Worm (Caenorhabditis elegans): Measurements from ENCODE around the gene T28C12.6.

Gene T28C12.6

DNA sequence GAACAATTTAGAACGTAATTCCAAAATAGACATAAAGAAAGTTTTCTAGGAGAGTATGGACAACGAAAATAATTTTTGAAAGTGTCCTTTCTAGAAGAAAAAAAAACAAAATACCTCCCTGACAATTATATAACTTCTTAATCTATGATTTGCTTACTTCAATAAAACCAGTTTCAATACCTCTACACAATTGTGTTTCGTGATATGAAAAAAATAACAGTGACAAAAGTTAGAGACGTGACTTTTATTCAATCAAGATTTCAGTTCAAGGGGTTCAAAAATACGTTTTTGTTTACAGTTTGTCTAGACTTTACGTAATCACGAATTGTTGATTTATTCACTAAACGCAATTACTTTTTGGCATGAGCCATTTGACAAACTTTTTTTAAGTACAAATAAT, 14.6 kb downstream of the T28C12.6 start:
- TF ChIP-seq scrt-1 (GFP tag; IDR thresholded peaks at IDR 0.05) (no peak), hmg-4 (GFP tag; optimal IDR thresholded peaks at IDR 0.05) (no peak), aly-1 (tag; optimal IDR thresholded peaks at IDR 0.05) (no peak), pes-1 (GFP tag; IDR thresholded peaks at IDR 0.05) (no peak), hnd-1 (tag; optimal IDR thresholded peaks at IDR 0.05) (no peak), tra-4 (tag; optimal IDR thresholded peaks at IDR 0.05) (no peak), ama-1 (optimal IDR thresholded peaks at IDR 0.05) (no peak), ceh-36 (tag; optimal IDR thresholded peaks at IDR 0.05) (no peak), ceh-13 (GFP tag; optimal IDR thresholded peaks at IDR 0.05) (no peak), sea-1 (GFP tag; conservative IDR thresholded peaks at IDR 0.05) (no peak), tbx-11 (GFP tag; IDR thresholded peaks at IDR 0.05) (no peak), tbx-37 (GFP tag; conservative IDR thresholded peaks at IDR 0.05) (no peak), B0310.2 (tag; optimal IDR thresholded peaks at IDR 0.05) (no peak), ets-7 (tag; optimal IDR thresholded peaks at IDR 0.05) (no peak), hmbx-1 (tag; optimal IDR thresholded peaks at IDR 0.05) (no peak), flt-1 (GFP tag; IDR thresholded peaks at IDR 0.05) (no peak), F13C5.2 (tag; optimal IDR thresholded peaks at IDR 0.05) (no peak)

- TF ChIP-seq scrt-1 (GFP tag; IDR thresholded peaks at IDR 0.05) (no peak), ceh-13 (GFP tag; optimal IDR thresholded peaks at IDR 0.05) (no peak), F13C5.2 (tag; optimal IDR thresholded peaks at IDR 0.05) (no peak), ama-1 (optimal IDR thresholded peaks at IDR 0.05) (no peak), tbx-11 (GFP tag; IDR thresholded peaks at IDR 0.05) (no peak), hmg-4 (GFP tag; optimal IDR thresholded peaks at IDR 0.05) (no peak), flt-1 (GFP tag; IDR thresholded peaks at IDR 0.05) (no peak), ets-7 (tag; optimal IDR thresholded peaks at IDR 0.05) (no peak), B0310.2 (tag; optimal IDR thresholded peaks at IDR 0.05) (no peak), ceh-36 (tag; optimal IDR thresholded peaks at IDR 0.05) (no peak), tbx-37 (GFP tag; conservative IDR thresholded peaks at IDR 0.05) (no peak), tra-4 (tag; optimal IDR thresholded peaks at IDR 0.05) (no peak), hmbx-1 (tag; optimal IDR thresholded peaks at IDR 0.05) (no peak), hnd-1 (tag; optimal IDR thresholded peaks at IDR 0.05) (no peak), sea-1 (GFP tag; conservative IDR thresholded peaks at IDR 0.05) (no peak), aly-1 (tag; optimal IDR thresholded peaks at IDR 0.05) (no peak), pes-1 (GFP tag; IDR thresholded peaks at IDR 0.05) (no peak)
Measured at ce11 chrV:6319358-6319757, 16.6 kb downstream of the T28C12.6 start.

ce11 chrV:6317928-6318327, 18.0 kb downstream of the T28C12.6 start:
- TF ChIP-seq aly-1 (tag; optimal IDR thresholded peaks at IDR 0.05): no peak
- no peak for TF ChIP-seq F13C5.2 (tag; optimal IDR thresholded peaks at IDR 0.05)
- no peak for TF ChIP-seq B0310.2 (tag; optimal IDR thresholded peaks at IDR 0.05)
- TF ChIP-seq ets-7 (tag; optimal IDR thresholded peaks at IDR 0.05): no peak
- TF ChIP-seq ceh-13 (GFP tag; optimal IDR thresholded peaks at IDR 0.05): no peak
- TF ChIP-seq ama-1 (optimal IDR thresholded peaks at IDR 0.05): no peak
- TF ChIP-seq tra-4 (tag; optimal IDR thresholded peaks at IDR 0.05): no peak
- no peak for TF ChIP-seq hnd-1 (tag; optimal IDR thresholded peaks at IDR 0.05)
- no peak for TF ChIP-seq hmg-4 (GFP tag; optimal IDR thresholded peaks at IDR 0.05)
- no peak for TF ChIP-seq pes-1 (GFP tag; IDR thresholded peaks at IDR 0.05)

DNA sequence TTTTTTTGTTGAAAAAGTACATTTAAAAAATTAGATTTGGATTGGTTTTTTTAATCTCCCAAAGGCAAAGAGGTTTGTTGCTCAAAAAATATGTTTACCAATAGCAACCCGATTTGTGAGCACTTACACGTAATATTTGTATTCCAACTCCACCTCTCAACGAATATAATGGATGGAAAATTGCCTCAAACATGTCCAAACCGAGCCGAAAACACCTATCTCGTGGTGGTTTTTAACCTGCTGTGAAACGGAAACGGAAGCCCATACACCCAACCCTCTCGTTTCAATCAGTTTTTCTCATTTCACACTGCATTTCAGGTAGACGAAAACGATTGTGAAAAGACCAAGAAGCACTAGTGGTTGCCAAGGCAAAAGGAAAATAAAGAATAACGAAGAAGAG, 19.3 kb downstream of the T28C12.6 start, which contains the start of gene cest-24:
TSS of gene cest-24 (plus strand) at position 301 of the 400 bp plus-strand sequence.
- TF ChIP-seq tbx-11 (GFP tag; IDR thresholded peaks at IDR 0.05) (no peak), ets-7 (tag; optimal IDR thresholded peaks at IDR 0.05) (no peak), tra-4 (tag; optimal IDR thresholded peaks at IDR 0.05) (no peak), F13C5.2 (tag; optimal IDR thresholded peaks at IDR 0.05) (no peak), ama-1 (optimal IDR thresholded peaks at IDR 0.05) (no peak), flt-1 (GFP tag; IDR thresholded peaks at IDR 0.05) (no peak), ceh-36 (tag; optimal IDR thresholded peaks at IDR 0.05) (no peak), tbx-37 (GFP tag; conservative IDR thresholded peaks at IDR 0.05) (no peak), scrt-1 (GFP tag; IDR thresholded peaks at IDR 0.05) (no peak), hnd-1 (tag; optimal IDR thresholded peaks at IDR 0.05) (no peak), hmg-4 (GFP tag; optimal IDR thresholded peaks at IDR 0.05) (no peak), sea-1 (GFP tag; conservative IDR thresholded peaks at IDR 0.05) (no peak)

DNA sequence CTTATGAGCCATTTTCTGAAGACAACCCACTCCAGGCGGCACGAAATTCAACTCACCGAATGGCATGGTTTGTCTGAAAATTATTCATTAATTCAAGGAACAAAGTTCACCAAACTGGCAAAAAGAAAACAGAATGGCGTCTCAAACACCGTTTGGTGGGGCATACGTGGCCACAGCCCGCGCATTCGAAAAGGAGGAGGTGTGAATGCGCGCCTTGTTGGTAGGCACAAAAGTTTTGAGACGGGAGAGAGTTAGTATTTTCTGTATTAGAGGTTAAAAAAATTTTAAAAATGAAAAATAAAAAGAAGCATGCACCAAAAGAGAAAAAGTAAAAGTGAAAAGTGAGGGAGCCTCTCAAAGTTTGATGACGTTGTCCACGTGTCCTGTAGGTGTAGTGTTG, 24.0 kb downstream of the T28C12.6 start:
- TF ChIP-seq ama-1 (optimal IDR thresholded peaks at IDR 0.05) (no peak), ceh-36 (tag; optimal IDR thresholded peaks at IDR 0.05) (no peak), ets-7 (tag; optimal IDR thresholded peaks at IDR 0.05) (no peak), F13C5.2 (tag; optimal IDR thresholded peaks at IDR 0.05) (no peak), hnd-1 (tag; optimal IDR thresholded peaks at IDR 0.05) (no peak), hmbx-1 (tag; optimal IDR thresholded peaks at IDR 0.05) (no peak), B0310.2 (tag; optimal IDR thresholded peaks at IDR 0.05) (no peak), pes-1 (GFP tag; IDR thresholded peaks at IDR 0.05) (no peak), tbx-37 (GFP tag; conservative IDR thresholded peaks at IDR 0.05) (no peak), aly-1 (tag; optimal IDR thresholded peaks at IDR 0.05) (no peak), hmg-4 (GFP tag; optimal IDR thresholded peaks at IDR 0.05) (no peak), ceh-13 (GFP tag; optimal IDR thresholded peaks at IDR 0.05) (no peak), flt-1 (GFP tag; IDR thresholded peaks at IDR 0.05) (no peak), tra-4 (tag; optimal IDR thresholded peaks at IDR 0.05) (no peak), tbx-11 (GFP tag; IDR thresholded peaks at IDR 0.05) (no peak), scrt-1 (GFP tag; IDR thresholded peaks at IDR 0.05) (no peak), sea-1 (GFP tag; conservative IDR thresholded peaks at IDR 0.05) (no peak)

DNA sequence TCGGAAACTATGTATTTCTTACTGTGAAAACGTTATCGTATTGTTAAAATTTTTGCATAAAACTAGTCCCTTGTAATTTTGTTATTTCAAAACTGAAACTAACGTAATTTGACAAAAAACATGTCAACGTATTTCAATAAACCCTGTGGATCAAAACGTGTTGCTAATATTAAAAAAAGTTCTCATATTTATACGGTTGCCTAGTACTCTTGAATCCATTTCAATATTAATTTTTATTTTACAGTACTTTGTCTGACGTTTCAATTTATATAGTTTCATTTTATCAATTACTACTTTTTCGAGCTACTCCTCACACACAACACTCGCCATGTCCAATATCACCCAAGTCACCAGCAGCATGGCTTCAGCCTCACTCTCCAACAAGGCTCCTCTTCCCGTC, 32.4 kb downstream of the T28C12.6 start, which contains the start of gene sago-1:
TSS of gene sago-1 (plus strand) at position 301 of the 400 bp plus-strand sequence.
- TF ChIP-seq pes-1 (GFP tag; IDR thresholded peaks at IDR 0.05) (no peak), hnd-1 (tag; optimal IDR thresholded peaks at IDR 0.05) (no peak), tbx-37 (GFP tag; conservative IDR thresholded peaks at IDR 0.05) (no peak), tbx-11 (GFP tag; IDR thresholded peaks at IDR 0.05) (no peak), aly-1 (tag; optimal IDR thresholded peaks at IDR 0.05) (no peak), flt-1 (GFP tag; IDR thresholded peaks at IDR 0.05) (no peak), ceh-13 (GFP tag; optimal IDR thresholded peaks at IDR 0.05) (no peak), ceh-36 (tag; optimal IDR thresholded peaks at IDR 0.05) (no peak), scrt-1 (GFP tag; IDR thresholded peaks at IDR 0.05) (no peak), hmbx-1 (tag; optimal IDR thresholded peaks at IDR 0.05) (no peak), B0310.2 (tag; optimal IDR thresholded peaks at IDR 0.05) (no peak), hmg-4 (GFP tag; optimal IDR thresholded peaks at IDR 0.05) (no peak), ama-1 (optimal IDR thresholded peaks at IDR 0.05) (no peak), tra-4 (tag; optimal IDR thresholded peaks at IDR 0.05) (no peak), sea-1 (GFP tag; conservative IDR thresholded peaks at IDR 0.05) (no peak), ets-7 (tag; optimal IDR thresholded peaks at IDR 0.05) (no peak), F13C5.2 (tag; optimal IDR thresholded peaks at IDR 0.05) (no peak)

- no peak for TF ChIP-seq ets-7 (tag; optimal IDR thresholded peaks at IDR 0.05)
- TF ChIP-seq ama-1 (optimal IDR thresholded peaks at IDR 0.05): no peak
- TF ChIP-seq aly-1 (tag; optimal IDR thresholded peaks at IDR 0.05): no peak
- no peak for TF ChIP-seq F13C5.2 (tag; optimal IDR thresholded peaks at IDR 0.05)
- no peak for TF ChIP-seq scrt-1 (GFP tag; IDR thresholded peaks at IDR 0.05)
- TF ChIP-seq ceh-36 (tag; optimal IDR thresholded peaks at IDR 0.05): no peak
- no peak for TF ChIP-seq sea-1 (GFP tag; conservative IDR thresholded peaks at IDR 0.05)
- TF ChIP-seq hnd-1 (tag; optimal IDR thresholded peaks at IDR 0.05): no peak
Measured at ce11 chrV:6302465-6302864, 33.5 kb downstream of the T28C12.6 start.

All from whole organism, early embryonic.